Worm (Caenorhabditis elegans): ENCODE results near the gene fbxb-33.

ce11 chrII:3655378-3655777 lies 8.2 kb downstream of the fbxb-33 start, which contains the start of gene F19B10.5:
- no peak for TF ChIP-seq fkh-10 (GFP tag; optimal IDR thresholded peaks at IDR 0.05)
- TF ChIP-seq syd-9 (tag; optimal IDR thresholded peaks at IDR 0.05), result no peak
- no peak for TF ChIP-seq pha-4 (tag; optimal IDR thresholded peaks at IDR 0.05)
- TF ChIP-seq pax-1 (tag; optimal IDR thresholded peaks at IDR 0.05), result no peak
- TF ChIP-seq lin-11 (tag; optimal IDR thresholded peaks at IDR 0.05), result no peak
- no peak for TF ChIP-seq unc-55 (GFP tag; optimal IDR thresholded peaks at IDR 0.05)
- no peak for TF ChIP-seq che-1 (tag; optimal IDR thresholded peaks at IDR 0.05)
- TF ChIP-seq nhr-11 (tag; optimal IDR thresholded peaks at IDR 0.05), result no peak
- no peak for TF ChIP-seq ceh-30 (tag; optimal IDR thresholded peaks at IDR 0.05)
- TF ChIP-seq ama-1 (optimal IDR thresholded peaks at IDR 0.05), result no peak
- no peak for TF ChIP-seq nhr-232 (tag; optimal IDR thresholded peaks at IDR 0.05)
- no peak for TF ChIP-seq pqm-1 (tag; optimal IDR thresholded peaks at IDR 0.05)
- TF ChIP-seq nfya-1 (tag; optimal IDR thresholded peaks at IDR 0.05), result no peak
- TF ChIP-seq unc-3 (GFP tag; conservative IDR thresholded peaks at IDR 0.05), result no peak
- no peak for TF ChIP-seq unc-3 (tag; optimal IDR thresholded peaks at IDR 0.05)
